Fruit fly (Drosophila melanogaster) whole organism: Measurements from ENCODE around the gene Rab6.

Experiments used
- CG8478 ChIP-seq: fragments of >200 bp; optimal IDR thresholded peaks from 2 replicates; lab custom pipeline; 2018; ENCODE audit warnings: inconsistent platforms
- pan ChIP-seq: fragments of >200 bp; optimal IDR thresholded peaks from 2 replicates; lab custom pipeline; 2017
- psq ChIP-seq: fragments of >200 bp; optimal IDR thresholded peaks from 2 replicates; lab custom pipeline; 2017
- usp ChIP-seq: fragments of >200 bp; optimal IDR thresholded peaks from 2 replicates; lab custom pipeline; 2017; ENCODE audit warnings: missing biosample characterization, missing genetic modification characterization, mixed read lengths

- TF ChIP-seq usp (GFP tag; lab: Kevin White, UChicago) (no peak), CG8478 (no peak), psq (lab: Kevin White, UChicago) (no peak), pan (lab: Kevin White, UChicago) (no peak)
Observed at dm6 chr2L:12114159-12114558, 5.2 kb upstream of the Rab6 start, which contains the start of gene CG17211.
